Fruit fly (Drosophila melanogaster) whole organism, embryonic: ENCODE results near the gene CG14367.

Source experiments
- Blimp-1 ChIP-seq: fragments of 200-800 bp; sonication (Bioruptor generic); optimal IDR thresholded peaks from 3 replicates; lab custom pipeline; 2018; ENCODE audit warnings: missing biosample characterization, missing genetic modification characterization, mild to moderate bottlenecking, moderate library complexity, missing genetic modification reagents
- CG10462 ChIP-seq: fragments of 200-800 bp; sonication (Bioruptor generic); optimal IDR thresholded peaks from 2 replicates; lab custom pipeline; 2016; ENCODE audit warnings: missing biosample characterization, missing genetic modification characterization
- CG14860 ChIP-seq: fragments of 200-800 bp; sonication (Bioruptor generic); IDR thresholded peaks from 3 replicates; pipeline ENCODE4 v1.3.6; 2022; ENCODE audit warnings: missing biosample characterization, missing genetic modification characterization; ENCODE audit not compliant: partially characterized antibody
- CG15479 ChIP-seq: fragments of 200-800 bp; sonication (Bioruptor generic); optimal IDR thresholded peaks from 3 replicates; lab custom pipeline; 2019; ENCODE audit warnings: missing biosample characterization, mild to moderate bottlenecking, missing genetic modification characterization, moderate library complexity
- CG15696 ChIP-seq: fragments of 200-800 bp; sonication (Bioruptor generic); optimal IDR thresholded peaks from 2 replicates; lab custom pipeline; 2019; ENCODE audit warnings: missing biosample characterization, mild to moderate bottlenecking, missing genetic modification characterization, moderate library complexity
- CG1603 ChIP-seq: fragments of 200-800 bp; sonication (Bioruptor generic); optimal IDR thresholded peaks from 2 replicates; lab custom pipeline; 2019; ENCODE audit warnings: missing biosample characterization, mild to moderate bottlenecking, missing genetic modification characterization, moderate library complexity
- CG18619 ChIP-seq: fragments of 200-800 bp; sonication (Bioruptor generic); optimal IDR thresholded peaks from 3 replicates; lab custom pipeline; 2017; ENCODE audit warnings: missing biosample characterization, mild to moderate bottlenecking, missing genetic modification characterization
- CG2889 ChIP-seq: fragments of 200-800 bp; sonication (Bioruptor generic); IDR thresholded peaks from 3 replicates; pipeline ENCODE4 v1.3.6; 2022; ENCODE audit warnings: missing biosample characterization, missing genetic modification characterization
- CG3065 ChIP-seq: fragments of 200-800 bp; sonication (Bioruptor generic); optimal IDR thresholded peaks from 2 replicates; lab custom pipeline; 2016; ENCODE audit warnings: missing biosample characterization, missing genetic modification characterization
- CG31441 ChIP-seq: fragments of 200-800 bp; sonication (Bioruptor generic); IDR thresholded peaks from 2 replicates; pipeline ENCODE4 v1.3.6; 2022; ENCODE audit warnings: missing biosample characterization, missing genetic modification characterization
- CG4617 ChIP-seq: fragments of 200-800 bp; sonication (Bioruptor generic); optimal IDR thresholded peaks from 3 replicates; lab custom pipeline; 2016; ENCODE audit warnings: missing biosample characterization, missing genetic modification characterization, borderline replicate concordance
- CG6813 ChIP-seq: fragments of 200-800 bp; sonication (Bioruptor generic); optimal IDR thresholded peaks from 2 replicates; lab custom pipeline; 2017; ENCODE audit warnings: missing biosample characterization, missing genetic modification characterization, mild to moderate bottlenecking, moderate library complexity, missing genetic modification reagents
- CG7271 ChIP-seq: fragments of 200-800 bp; sonication (Bioruptor generic); optimal IDR thresholded peaks from 2 replicates; lab custom pipeline; 2018; ENCODE audit warnings: missing biosample characterization, mild to moderate bottlenecking, missing genetic modification characterization, moderate library complexity
- CG7556 ChIP-seq: fragments of 200-800 bp; sonication (Bioruptor generic); optimal IDR thresholded peaks from 2 replicates; lab custom pipeline; 2017; ENCODE audit warnings: missing biosample characterization, mild to moderate bottlenecking, missing genetic modification characterization
- CG8478 ChIP-seq: fragments of >200 bp; optimal IDR thresholded peaks from 2 replicates; lab custom pipeline; 2018
- CG9876 ChIP-seq: fragments of 200-800 bp; sonication (Bioruptor generic); optimal IDR thresholded peaks from 2 replicates; lab custom pipeline; 2016; ENCODE audit warnings: missing biosample characterization, missing genetic modification characterization
- CTCF ChIP-seq: fragments of 200-800 bp; sonication (Bioruptor generic); optimal IDR thresholded peaks from 2 replicates; lab custom pipeline; 2017; ENCODE audit warnings: missing biosample characterization, mild to moderate bottlenecking, missing genetic modification characterization, moderate library complexity
- Dp ChIP-seq: fragments of 200-800 bp; sonication (Bioruptor generic); optimal IDR thresholded peaks from 2 replicates; lab custom pipeline; 2018; ENCODE audit warnings: missing biosample characterization, mild to moderate bottlenecking, missing genetic modification characterization, moderate library complexity
- Gsc ChIP-seq: fragments of 200-800 bp; sonication (Bioruptor generic); IDR thresholded peaks from 2 replicates; pipeline ENCODE4 v1.3.6; 2022; ENCODE audit warnings: missing biosample characterization, missing genetic modification characterization
- Hand ChIP-seq: fragments of 200-800 bp; sonication (Bioruptor generic); optimal IDR thresholded peaks from 2 replicates; lab custom pipeline; 2017; ENCODE audit warnings: mild to moderate bottlenecking, missing biosample characterization, missing genetic modification reagents, missing genetic modification characterization
- Hr51 ChIP-seq, 2 experiments: fragments of 200-800 bp; sonication (Bioruptor generic); optimal IDR thresholded peaks; 2 replicates in 1 of 2; 3 replicates in 1 of 2; lab custom pipeline; 2016 to 2018; ENCODE audit warnings: missing biosample characterization in 2 of 2, missing genetic modification characterization in 2 of 2, mild to moderate bottlenecking in 1 of 2, moderate library complexity in 1 of 2
- Jarid2 ChIP-seq: fragments of 200-800 bp; sonication (Bioruptor generic); optimal IDR thresholded peaks from 3 replicates; lab custom pipeline; 2017; ENCODE audit warnings: mild to moderate bottlenecking, missing biosample characterization, missing genetic modification reagents, missing genetic modification characterization
- Meics ChIP-seq: fragments of 200-800 bp; sonication (Bioruptor generic); optimal IDR thresholded peaks from 2 replicates; lab custom pipeline; 2017; ENCODE audit warnings: missing biosample characterization, mild to moderate bottlenecking, missing genetic modification characterization
- ash1 ChIP-seq: fragments of 200-800 bp; sonication (Bioruptor generic); optimal IDR thresholded peaks from 2 replicates; lab custom pipeline; 2018; ENCODE audit warnings: missing biosample characterization, mild to moderate bottlenecking, missing genetic modification characterization
- bcd ChIP-seq: fragments of 200-800 bp; sonication (Bioruptor generic); optimal IDR thresholded peaks from 2 replicates; lab custom pipeline; 2017; ENCODE audit warnings: missing biosample characterization, mild to moderate bottlenecking, missing genetic modification characterization
- bowl ChIP-seq: fragments of 200-800 bp; sonication (Bioruptor generic); IDR thresholded peaks from 2 replicates; pipeline ENCODE4 v1.3.6; 2022; ENCODE audit warnings: missing biosample characterization, missing genetic modification characterization
- cad ChIP-seq: fragments of >200 bp; optimal IDR thresholded peaks from 2 replicates; lab custom pipeline; 2017; ENCODE audit warnings: missing biosample characterization, missing genetic modification characterization
- cwo ChIP-seq: fragments of 200-800 bp; sonication (Bioruptor generic); optimal IDR thresholded peaks from 3 replicates; lab custom pipeline; 2017; ENCODE audit warnings: missing biosample characterization, missing genetic modification characterization, mild to moderate bottlenecking, moderate library complexity, missing genetic modification reagents
- da ChIP-seq: fragments of 200-800 bp; sonication (Bioruptor generic); optimal IDR thresholded peaks from 2 replicates; lab custom pipeline; 2016; ENCODE audit warnings: missing biosample characterization, missing genetic modification characterization
- dmrt99B ChIP-seq: fragments of 200-800 bp; sonication (Bioruptor generic); optimal IDR thresholded peaks from 2 replicates; lab custom pipeline; 2018; ENCODE audit warnings: missing biosample characterization, mild to moderate bottlenecking, missing genetic modification characterization, moderate library complexity
- fd3F ChIP-seq: fragments of 200-800 bp; sonication (Bioruptor generic); optimal IDR thresholded peaks from 2 replicates; lab custom pipeline; 2018; ENCODE audit warnings: missing biosample characterization, mild to moderate bottlenecking, missing genetic modification characterization, moderate library complexity
- gcm ChIP-seq: fragments of 200-800 bp; sonication (Bioruptor generic); optimal IDR thresholded peaks from 2 replicates; lab custom pipeline; 2019; ENCODE audit warnings: missing biosample characterization, mild to moderate bottlenecking, missing genetic modification characterization, moderate library complexity
- jumu ChIP-seq: fragments of 200-800 bp; sonication (Bioruptor generic); optimal IDR thresholded peaks from 3 replicates; lab custom pipeline; 2016; ENCODE audit warnings: missing biosample characterization, missing genetic modification characterization
- ken ChIP-seq: fragments of 200-800 bp; sonication (Bioruptor generic); IDR thresholded peaks from 3 replicates; pipeline ENCODE4 v1.3.6; 2022; ENCODE audit warnings: missing biosample characterization, missing genetic modification characterization
- klu ChIP-seq: fragments of 200-800 bp; sonication (Bioruptor generic); IDR thresholded peaks from 2 replicates; pipeline ENCODE4 v1.3.6; 2022; ENCODE audit warnings: missing biosample characterization, missing genetic modification characterization
- oc ChIP-seq: fragments of 200-800 bp; sonication (Bioruptor generic); optimal IDR thresholded peaks from 2 replicates; lab custom pipeline; 2018; ENCODE audit warnings: missing biosample characterization, mild to moderate bottlenecking, missing genetic modification characterization, moderate library complexity
- pnt ChIP-seq: fragments of 200-800 bp; sonication (Bioruptor generic); optimal IDR thresholded peaks from 3 replicates; lab custom pipeline; 2016; ENCODE audit warnings: missing biosample characterization, missing genetic modification characterization
- pum ChIP-seq: fragments of 200-800 bp; sonication (Bioruptor generic); optimal IDR thresholded peaks from 2 replicates; lab custom pipeline; 2016; ENCODE audit warnings: missing biosample characterization, missing genetic modification characterization
- sens-2 ChIP-seq: fragments of 200-800 bp; sonication (Bioruptor generic); IDR thresholded peaks from 2 replicates; pipeline ENCODE4 v1.3.6; 2022; ENCODE audit warnings: missing biosample characterization, missing genetic modification characterization
- slbo ChIP-seq: fragments of 200-800 bp; sonication (Bioruptor generic); IDR thresholded peaks from 2 replicates; pipeline ENCODE4 v1.3.6; 2022; ENCODE audit warnings: missing biosample characterization, missing genetic modification characterization
- slp2 ChIP-seq: fragments of 200-800 bp; sonication (Bioruptor generic); optimal IDR thresholded peaks from 2 replicates; lab custom pipeline; 2016; ENCODE audit warnings: missing biosample characterization, missing genetic modification characterization
- sqz ChIP-seq: fragments of 200-800 bp; sonication (Bioruptor generic); optimal IDR thresholded peaks from 3 replicates; lab custom pipeline; 2018; ENCODE audit warnings: missing biosample characterization, mild to moderate bottlenecking, missing genetic modification characterization
- stwl ChIP-seq: fragments of 200-800 bp; sonication (Bioruptor generic); optimal IDR thresholded peaks from 3 replicates; lab custom pipeline; 2018; ENCODE audit warnings: missing biosample characterization, mild to moderate bottlenecking, missing genetic modification characterization, moderate library complexity
- tin ChIP-seq: fragments of 200-800 bp; sonication (Bioruptor generic); optimal IDR thresholded peaks from 3 replicates; lab custom pipeline; 2016; ENCODE audit warnings: missing biosample characterization, missing genetic modification characterization
- tna ChIP-seq: fragments of 200-800 bp; sonication (Bioruptor generic); IDR thresholded peaks from 2 replicates; pipeline ENCODE4 v1.3.6; 2022; ENCODE audit warnings: missing biosample characterization, missing genetic modification characterization; ENCODE audit not compliant: partially characterized antibody
- vvl ChIP-seq: fragments of 200-800 bp; sonication (Bioruptor generic); IDR thresholded peaks from 2 replicates; pipeline ENCODE4 v1.3.6; 2022; ENCODE audit warnings: missing biosample characterization, missing genetic modification characterization

The CG14367 gene

dm6 chr3R:13676137-13677086, 17.4 kb upstream of the CG14367 start, which contains the start of the genes Lkb1 and CG9588 (continued):
- TF ChIP-seq CG31441 (GFP tag; lab: Robert Waterston, UW), result no peak

dm6 chr3R:13682994-13683623, 10.7 kb upstream of the CG14367 start:
- no peak for TF ChIP-seq Hand (GFP tag; lab: Kevin White, UChicago)
- no peak for TF ChIP-seq jumu (GFP tag; lab: Kevin White, UChicago)
- peak; percentile 12 for TF ChIP-seq Jarid2
- no peak for TF ChIP-seq CG2889 (GFP tag; lab: Robert Waterston, UW)
- no peak for TF ChIP-seq oc (tag; lab: Kevin White, UChicago)
- TF ChIP-seq CG4617 (GFP tag; lab: Kevin White, UChicago), result peak; percentile 38
- TF ChIP-seq Gsc (GFP tag; lab: Robert Waterston, UW), result no peak
- no peak for TF ChIP-seq cad (GFP tag; lab: Kevin White, UChicago)
- TF ChIP-seq stwl (tag; lab: Kevin White, UChicago), result no peak
- no peak for TF ChIP-seq slp2
- no peak for TF ChIP-seq sqz
- TF ChIP-seq CG15696 (tag; lab: Kevin White, UChicago), result no peak
- TF ChIP-seq Dp (GFP tag; lab: Kevin White, UChicago), result peak; percentile 89
- no peak for TF ChIP-seq CG10462
- TF ChIP-seq Meics, result no peak
- no peak for TF ChIP-seq dmrt99B (tag; lab: Kevin White, UChicago)
- TF ChIP-seq CG1603 (tag; lab: Kevin White, UChicago), result peak; percentile 41
- TF ChIP-seq CG7271, result no peak
- no peak for TF ChIP-seq bowl (GFP tag; lab: Robert Waterston, UW)
- 0 out of 2 replicates have a peak, but pooled peaks have one; percentile 14 for TF ChIP-seq slbo (GFP tag; lab: Robert Waterston, UW)
- TF ChIP-seq pum (GFP tag; lab: Kevin White, UChicago), result no peak
- TF ChIP-seq Blimp-1 (GFP tag; lab: Kevin White, UChicago), result no peak
- TF ChIP-seq Hr51 (GFP tag; optimal IDR thresholded peaks at IDR 0.05; lab: Kevin White, UChicago), result no peak
- no peak for TF ChIP-seq tin (GFP tag; lab: Kevin White, UChicago)
- no peak for TF ChIP-seq CG15479 (GFP tag; lab: Kevin White, UChicago)
- TF ChIP-seq ken (GFP tag; lab: Robert Waterston, UW), result no peak
- no peak for TF ChIP-seq da (GFP tag; lab: Kevin White, UChicago)
- TF ChIP-seq fd3F (GFP tag; lab: Kevin White, UChicago), result no peak
- no peak for TF ChIP-seq cwo
- TF ChIP-seq sens-2 (GFP tag; lab: Robert Waterston, UW), result no peak
- 0 out of 2 replicates have a peak, but pooled peaks have one; percentile 31 for TF ChIP-seq tna (GFP tag; lab: Robert Waterston, UW)
- TF ChIP-seq ash1 (GFP tag; lab: Kevin White, UChicago), result no peak
- no peak for TF ChIP-seq gcm
- no peak for TF ChIP-seq CG7556 (GFP tag; lab: Kevin White, UChicago)
- TF ChIP-seq bcd (GFP tag; lab: Kevin White, UChicago), result no peak
- TF ChIP-seq vvl (GFP tag; lab: Robert Waterston, UW), result 0 out of 2 replicates have a peak, but pooled peaks have one; percentile 18
- no peak for TF ChIP-seq CG14860
- no peak for TF ChIP-seq CG3065 (GFP tag; lab: Kevin White, UChicago)
- no peak for TF ChIP-seq CTCF (GFP tag; lab: Kevin White, UChicago)
- TF ChIP-seq CG18619, result no peak
- TF ChIP-seq klu, result no peak
- no peak for TF ChIP-seq CG6813 (GFP tag; lab: Kevin White, UChicago)
- no peak for TF ChIP-seq CG8478 (lab: Kevin White, UChicago)
- no peak for TF ChIP-seq pnt (GFP tag; lab: Kevin White, UChicago)
- no peak for TF ChIP-seq CG9876 (GFP tag; lab: Kevin White, UChicago)
